Worm (Caenorhabditis elegans) whole organism, young adult: ENCODE measurements around the gene hmit-1.2.

Experiments
- B0261.1 ChIP-seq: sonication (generic microtip); optimal IDR thresholded peaks from 2 replicates; lab custom pipeline; 2016; ENCODE audit warnings: mild to moderate bottlenecking, missing genetic modification characterization, moderate library complexity, missing compliant biosample characterization
- B0336.3 ChIP-seq: fragments of 200-800 bp; sonication (Bioruptor generic); IDR thresholded peaks from 2 replicates; pipeline ENCODE4 v1.3.6; 2022; ENCODE audit warnings: missing genetic modification characterization, missing compliant biosample characterization
- D2030.7 ChIP-seq: fragments of 200-800 bp; sonication (Bioruptor generic); IDR thresholded peaks from 2 replicates; pipeline ENCODE4 v1.3.6; 2022; ENCODE audit warnings: missing genetic modification reagents, missing genetic modification characterization, missing compliant biosample characterization
- F10E7.11 ChIP-seq: sonication (generic microtip); optimal IDR thresholded peaks from 2 replicates; lab custom pipeline; 2017; ENCODE audit warnings: mild to moderate bottlenecking, missing genetic modification characterization, moderate library complexity, missing compliant biosample characterization
- F22D6.2 ChIP-seq: sonication (generic microtip); optimal IDR thresholded peaks from 2 replicates; lab custom pipeline; 2016; ENCODE audit warnings: mild to moderate bottlenecking, missing genetic modification characterization, missing compliant biosample characterization
- F33H1.4 ChIP-seq: fragments of 200-800 bp; sonication (Bioruptor generic); IDR thresholded peaks from 2 replicates; pipeline ENCODE4 v1.3.6; 2022; ENCODE audit warnings: missing genetic modification reagents, missing genetic modification characterization, missing compliant biosample characterization
- F57A8.1 ChIP-seq: fragments of 200-800 bp; sonication (Bioruptor generic); optimal IDR thresholded peaks from 2 replicates; lab custom pipeline; 2018; ENCODE audit warnings: mild to moderate bottlenecking, missing genetic modification characterization, moderate library complexity, missing compliant biosample characterization
- K12H6.12 ChIP-seq: fragments of 200-800 bp; sonication (Bioruptor generic); optimal IDR thresholded peaks from 2 replicates; lab custom pipeline; 2018; ENCODE audit warnings: mild to moderate bottlenecking, missing genetic modification characterization, missing compliant biosample characterization
- Y56A3A.18 ChIP-seq: fragments of 200-800 bp; sonication (Bioruptor generic); IDR thresholded peaks from 2 replicates; pipeline ENCODE4 v1.3.6; 2022; ENCODE audit warnings: missing genetic modification reagents, missing genetic modification characterization, missing compliant biosample characterization
- akir-1 ChIP-seq: fragments of 200-800 bp; sonication (Bioruptor generic); optimal IDR thresholded peaks from 2 replicates; lab custom pipeline; 2018; ENCODE audit warnings: mild to moderate bottlenecking, missing genetic modification characterization, moderate library complexity, missing compliant biosample characterization
- aptf-3 ChIP-seq: fragments of 200-800 bp; sonication (Bioruptor generic); IDR thresholded peaks from 2 replicates; pipeline ENCODE4 v1.3.6; 2022; ENCODE audit warnings: missing genetic modification characterization, missing compliant biosample characterization
- atf-7 ChIP-seq: sonication (generic microtip); optimal IDR thresholded peaks from 2 replicates; lab custom pipeline; 2017; ENCODE audit warnings: mild to moderate bottlenecking, missing genetic modification characterization, missing compliant biosample characterization
- attf-5 ChIP-seq: fragments of 200-800 bp; sonication (Bioruptor generic); optimal IDR thresholded peaks from 2 replicates; lab custom pipeline; 2018; ENCODE audit warnings: mild to moderate bottlenecking, missing genetic modification characterization, missing compliant biosample characterization
- bed-1 ChIP-seq: fragments of 200-800 bp; sonication (Bioruptor generic); IDR thresholded peaks from 2 replicates; pipeline ENCODE4 v1.3.6; 2022; ENCODE audit warnings: missing genetic modification reagents, missing genetic modification characterization, missing compliant biosample characterization
- ceh-100 ChIP-seq: fragments of 200-800 bp; sonication (Bioruptor generic); IDR thresholded peaks from 2 replicates; pipeline ENCODE4 v1.3.6; 2022; ENCODE audit warnings: missing genetic modification reagents, missing genetic modification characterization, missing compliant biosample characterization
- efl-1 ChIP-seq: fragments of 150-350 bp; optimal IDR thresholded peaks from 2 replicates; lab custom pipeline; 2014; ENCODE audit warnings: missing biosample characterization, missing genetic modification reagents, missing genetic modification characterization
- egl-44 ChIP-seq: fragments of 200-800 bp; sonication (Bioruptor generic); IDR thresholded peaks from 2 replicates; pipeline ENCODE4 v1.3.6; 2022; ENCODE audit warnings: missing genetic modification reagents, missing genetic modification characterization, missing compliant biosample characterization
- ekl-4 ChIP-seq: fragments of 200-800 bp; sonication (Bioruptor generic); IDR thresholded peaks from 2 replicates; pipeline ENCODE4 v1.3.6; 2022; ENCODE audit warnings: missing genetic modification reagents, missing genetic modification characterization, missing compliant biosample characterization
- him-1 ChIP-seq: sonication (generic microtip); optimal IDR thresholded peaks from 2 replicates; lab custom pipeline; 2016; ENCODE audit warnings: missing genotype, missing genetic modification reagents, missing genetic modification characterization, missing compliant biosample characterization
- hmg-1.2 ChIP-seq: fragments of 200-800 bp; sonication (Bioruptor generic); IDR thresholded peaks from 2 replicates; pipeline ENCODE4 v1.3.6; 2022; ENCODE audit warnings: missing genetic modification reagents, missing genetic modification characterization, missing compliant biosample characterization
- lag-1 ChIP-seq: fragments of 200-800 bp; sonication (Bioruptor generic); IDR thresholded peaks from 2 replicates; pipeline ENCODE4 v1.3.6; 2022; ENCODE audit warnings: missing genetic modification reagents, missing genetic modification characterization, missing compliant biosample characterization
- lin-54 ChIP-seq: fragments of 200-800 bp; sonication (Bioruptor generic); optimal IDR thresholded peaks from 2 replicates; lab custom pipeline; 2018; ENCODE audit warnings: mild to moderate bottlenecking, missing genetic modification characterization, missing compliant biosample characterization
- lsl-1 ChIP-seq: fragments of 200-800 bp; sonication (Bioruptor generic); optimal IDR thresholded peaks from 2 replicates; lab custom pipeline; 2018; ENCODE audit warnings: mild to moderate bottlenecking, missing genetic modification characterization, moderate library complexity, missing compliant biosample characterization
- madf-10 ChIP-seq: sonication (generic microtip); optimal IDR thresholded peaks from 2 replicates; lab custom pipeline; 2016; ENCODE audit warnings: mild to moderate bottlenecking, missing genetic modification characterization, missing compliant biosample characterization
- madf-6 ChIP-seq: fragments of 200-800 bp; sonication (Bioruptor generic); IDR thresholded peaks from 2 replicates; pipeline ENCODE4 v1.3.6; 2022; ENCODE audit warnings: missing genetic modification reagents, missing genetic modification characterization, missing compliant biosample characterization
- madf-8 ChIP-seq: fragments of 200-800 bp; sonication (Bioruptor generic); conservative IDR thresholded peaks from 2 replicates; pipeline ENCODE4 v1.3.6; 2022; ENCODE audit warnings: missing genetic modification reagents, missing genetic modification characterization, missing compliant biosample characterization
- mcd-1 ChIP-seq: fragments of 200-800 bp; sonication (Bioruptor generic); IDR thresholded peaks from 2 replicates; pipeline ENCODE4 v1.3.6; 2022; ENCODE audit warnings: missing genetic modification reagents, missing genetic modification characterization, missing compliant biosample characterization
- mel-28 ChIP-seq: sonication (generic microtip); optimal IDR thresholded peaks from 2 replicates; lab custom pipeline; 2016; ENCODE audit warnings: borderline replicate concordance, mild to moderate bottlenecking, missing genetic modification characterization, missing compliant biosample characterization
- nfya-1 ChIP-seq: sonication (generic microtip); optimal IDR thresholded peaks from 2 replicates; lab custom pipeline; 2017; ENCODE audit warnings: antibody characterized with exemption, missing compliant biosample characterization, missing genetic modification characterization, borderline replicate concordance; ENCODE audit not compliant: insufficient read depth
- nfyb-1 ChIP-seq: fragments of 200-800 bp; sonication (Bioruptor generic); IDR thresholded peaks from 2 replicates; pipeline ENCODE4 v1.3.6; 2022; ENCODE audit warnings: missing genetic modification reagents, missing genetic modification characterization, missing compliant biosample characterization
- nhr-179 ChIP-seq: sonication (generic microtip); optimal IDR thresholded peaks from 2 replicates; lab custom pipeline; 2016; ENCODE audit warnings: mild to moderate bottlenecking, missing genetic modification characterization, missing compliant biosample characterization
- nhr-80 ChIP-seq: sonication (generic microtip); optimal IDR thresholded peaks from 2 replicates; lab custom pipeline; 2016; ENCODE audit warnings: missing genetic modification characterization, missing compliant biosample characterization
- pbrm-1 ChIP-seq: fragments of 200-800 bp; sonication (Bioruptor generic); IDR thresholded peaks from 2 replicates; pipeline ENCODE4 v1.3.6; 2022; ENCODE audit warnings: missing genetic modification reagents, missing genetic modification characterization, missing compliant biosample characterization
- rec-8 ChIP-seq, 2 experiments: sonication (generic microtip); optimal IDR thresholded peaks; 2 replicates each; lab custom pipeline; 2016; ENCODE audit warnings: mild to moderate bottlenecking in 2 of 2, missing genetic modification characterization in 2 of 2, missing genetic modification reagents in 2 of 2, missing genotype in 2 of 2, missing biosample characterization in 1 of 2, missing compliant biosample characterization in 1 of 2, moderate library complexity in 1 of 2
- rpc-1 ChIP-seq, 2 experiments: fragments of 150-350 bp in 1 of 2; sonication (generic microtip) in 1 of 2; optimal IDR thresholded peaks; 2 replicates each; lab custom pipeline; 2014 to 2018; ENCODE audit warnings: missing biosample characterization in 1 of 2, missing genetic modification characterization in 1 of 2, missing genetic modification reagents in 1 of 2, missing genotype in 1 of 2
- snpc-1.1 ChIP-seq: sonication (generic microtip); optimal IDR thresholded peaks from 2 replicates; lab custom pipeline; 2017; ENCODE audit warnings: missing genetic modification characterization, mild to moderate bottlenecking, missing compliant biosample characterization, antibody characterized with exemption, moderate library complexity, missing genotype, missing genetic modification reagents; ENCODE audit not compliant: insufficient read depth
- snpc-3.4 ChIP-seq: sonication (generic microtip); optimal IDR thresholded peaks from 2 replicates; lab custom pipeline; 2017; ENCODE audit warnings: missing genetic modification characterization, mild to moderate bottlenecking, missing compliant biosample characterization, antibody characterized with exemption, moderate library complexity, missing genotype, missing genetic modification reagents
- snpc-4 ChIP-seq, 5 experiments: fragments of 150-350 bp in 1 of 5; sonication (generic microtip) in 4 of 5; optimal IDR thresholded peaks; 2 replicates each; lab custom pipeline; 2014 to 2018; ENCODE audit warnings: missing genetic modification characterization in 5 of 5, missing biosample characterization in 3 of 5, antibody characterized with exemption in 2 of 5, mild to moderate bottlenecking in 2 of 5, missing compliant biosample characterization in 2 of 5, missing genotype in 2 of 5, moderate library complexity in 2 of 5, missing genetic modification reagents in 1 of 5
- tbp1 ChIP-seq: fragments of 200-800 bp; sonication (Bioruptor generic); optimal IDR thresholded peaks from 2 replicates; lab custom pipeline; 2018; ENCODE audit warnings: mild to moderate bottlenecking, missing genetic modification characterization, missing compliant biosample characterization
- tlf-1 ChIP-seq: fragments of 200-800 bp; sonication (Bioruptor generic); optimal IDR thresholded peaks from 2 replicates; lab custom pipeline; 2018; ENCODE audit warnings: mild to moderate bottlenecking, missing genetic modification characterization, missing compliant biosample characterization
- xnd-1 ChIP-seq: sonication (generic microtip); optimal IDR thresholded peaks from 2 replicates; lab custom pipeline; 2016; ENCODE audit warnings: missing genotype, missing genetic modification reagents, missing genetic modification characterization, missing compliant biosample characterization
- ztf-18 ChIP-seq: sonication (generic microtip); optimal IDR thresholded peaks from 2 replicates; lab custom pipeline; 2016; ENCODE audit warnings: missing genotype, mild to moderate bottlenecking, missing genetic modification characterization, missing compliant biosample characterization
- ztf-25 ChIP-seq: fragments of 200-800 bp; sonication (Bioruptor generic); IDR thresholded peaks from 2 replicates; pipeline ENCODE4 v1.3.6; 2022; ENCODE audit warnings: missing genetic modification reagents, missing genetic modification characterization, missing compliant biosample characterization
- ztf-28 ChIP-seq: fragments of 200-800 bp; sonication (Bioruptor generic); IDR thresholded peaks from 2 replicates; pipeline ENCODE4 v1.3.6; 2022; ENCODE audit warnings: missing genetic modification reagents, missing genetic modification characterization, missing compliant biosample characterization

hmit-1.2 gene

ce11 chrV:18511847-18512246 is 12.7 kb upstream of the hmit-1.2 start:
- TF ChIP-seq nhr-179 (tag; lab: Kevin White, UChicago) (no peak), snpc-1.1 (tag; lab: Kevin White, UChicago) (no peak), Y56A3A.18 (GFP tag; lab: Robert Waterston, UW) (no peak), pbrm-1 (no peak), tlf-1 (GFP tag; lab: Kevin White, UChicago) (no peak), ceh-100 (GFP tag; lab: Robert Waterston, UW) (no peak), F22D6.2 (tag; lab: Kevin White, UChicago) (no peak)

- peak; percentile 68 for TF ChIP-seq nhr-80 (tag; lab: Kevin White, UChicago)
- TF ChIP-seq ztf-28 (GFP tag; lab: Robert Waterston, UW) = no peak
- TF ChIP-seq nfyb-1 (GFP tag; lab: Robert Waterston, UW) = peak; percentile 52; the same call in 1 of the 2 replicates
Observed at ce11 chrV:18516496-18516895, 8.1 kb upstream of the hmit-1.2 start, which contains the start of gene hmit-1.1. TSS of gene hmit-1.1 (plus strand) at chrV:18516789.

DNA sequence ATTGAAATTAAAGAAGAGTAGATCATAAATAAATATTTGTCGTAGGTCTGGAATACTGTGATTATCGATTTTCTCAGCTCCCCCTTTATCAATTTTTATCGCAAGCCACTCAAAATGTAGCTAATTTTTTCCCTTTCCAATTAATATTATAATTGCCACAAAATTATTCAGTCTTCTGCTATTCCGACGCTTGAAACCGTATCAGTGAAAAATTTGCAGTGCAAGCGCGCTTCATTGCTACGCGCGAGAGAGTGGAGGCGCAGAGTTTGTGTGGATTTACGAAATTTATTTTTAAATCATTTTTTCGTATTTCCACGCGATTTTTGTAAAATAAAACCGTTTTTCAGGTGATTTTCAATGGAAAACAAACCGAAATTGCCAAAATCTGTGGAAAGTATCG is 9.0 kb downstream of the hmit-1.2 start, which contains the start of gene ints-5:
Gene ints-5, plus strand, starts transcription at position 348 of the 400 bp plus-strand sequence.
- TF ChIP-seq aptf-3 (GFP tag; lab: Robert Waterston, UW) = no peak
- TF ChIP-seq tbp1 (GFP tag; lab: Kevin White, UChicago) = peak; percentile 5
- peak; percentile 31 for TF ChIP-seq him-1
- no peak for TF ChIP-seq madf-10
- no peak for TF ChIP-seq B0336.3 (GFP tag; lab: Robert Waterston, UW)
- peak; percentile 49 for TF ChIP-seq efl-1 (GFP tag; lab: Kevin White, UChicago)
- TF ChIP-seq egl-44 (GFP tag; lab: Robert Waterston, UW) = no peak
- TF ChIP-seq xnd-1 = peak; percentile 46
- TF ChIP-seq F10E7.11 (tag; lab: Kevin White, UChicago) = no peak
- no peak for TF ChIP-seq snpc-4 (GFP tag; optimal IDR thresholded peaks at IDR 0.05; lab: Kevin White, UChicago)
- peak in 1 of 4 experiments; percentile 55 for TF ChIP-seq snpc-4 (tag; optimal IDR thresholded peaks at IDR 0.05; lab: Kevin White, UChicago)
- TF ChIP-seq ztf-25 (GFP tag; lab: Robert Waterston, UW) = no peak
- peak; percentile 24 for TF ChIP-seq lin-54 (GFP tag; lab: Kevin White, UChicago)
- peak; percentile 36 for TF ChIP-seq snpc-3.4
- no peak for TF ChIP-seq akir-1
- peak; percentile 99 for TF ChIP-seq hmg-1.2 (GFP tag; lab: Robert Waterston, UW)
- no peak for TF ChIP-seq rec-8 (tag; optimal IDR thresholded peaks at IDR 0.05; lab: Kevin White, UChicago)
- TF ChIP-seq F57A8.1 (GFP tag; lab: Kevin White, UChicago) = no peak
- peak; percentile 56 for TF ChIP-seq lsl-1
- TF ChIP-seq K12H6.12 (tag; lab: Kevin White, UChicago) = peak; percentile 38
- peak; percentile 66 for TF ChIP-seq D2030.7 (GFP tag; lab: Robert Waterston, UW)
- TF ChIP-seq rpc-1 (optimal IDR thresholded peaks at IDR 0.05; lab: Kevin White, UChicago) = no peak
- TF ChIP-seq rpc-1 (tag; optimal IDR thresholded peaks at IDR 0.05; lab: Kevin White, UChicago) = no peak
- TF ChIP-seq attf-5 (GFP tag; lab: Kevin White, UChicago) = peak; percentile 59
- TF ChIP-seq B0261.1 (tag; lab: Kevin White, UChicago) = no peak
- TF ChIP-seq mel-28 (tag; lab: Kevin White, UChicago) = no peak
- no peak for TF ChIP-seq bed-1 (GFP tag; lab: Robert Waterston, UW)
- TF ChIP-seq snpc-1.1 (tag; lab: Kevin White, UChicago) = peak; percentile 28
- no peak for TF ChIP-seq atf-7 (tag; lab: Kevin White, UChicago)
- peak; percentile 76 for TF ChIP-seq madf-6 (GFP tag; lab: Robert Waterston, UW)
- 0 out of 2 replicates have a peak, but pooled peaks have one; percentile 8 for TF ChIP-seq F33H1.4 (GFP tag; lab: Robert Waterston, UW)
- TF ChIP-seq mcd-1 (GFP tag; lab: Robert Waterston, UW) = peak; percentile 94
- no peak for TF ChIP-seq lag-1 (GFP tag; lab: Robert Waterston, UW)
- no peak for TF ChIP-seq nfya-1 (tag; lab: Kevin White, UChicago)
- TF ChIP-seq madf-8 (GFP tag; lab: Robert Waterston, UW) = peak; percentile 50
- no peak for TF ChIP-seq ekl-4 (GFP tag; lab: Robert Waterston, UW)
- TF ChIP-seq ztf-18 (tag; lab: Kevin White, UChicago) = peak; percentile 8
